Worm (Caenorhabditis elegans): Measurements from ENCODE around the gene T04A8.7.

DNA sequence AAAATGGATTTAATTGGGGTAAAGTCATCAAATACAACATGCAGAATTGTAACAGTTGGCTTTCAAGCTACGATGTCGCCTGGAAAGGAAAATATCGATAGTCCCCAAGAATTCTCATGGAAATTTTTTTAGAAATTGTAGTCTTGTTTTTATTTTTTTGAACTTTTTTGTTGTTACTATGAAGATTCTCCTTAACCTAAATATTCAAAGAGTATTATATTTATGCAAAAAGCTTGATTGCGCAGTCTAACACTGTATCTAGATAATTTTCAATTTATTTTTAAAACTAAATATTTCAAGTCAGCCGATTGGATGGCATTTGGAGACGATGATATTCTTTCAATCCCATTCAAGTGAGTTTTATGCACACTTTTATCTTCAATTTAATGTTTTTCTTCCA is 10.1 kb downstream of the T04A8.7 start, which contains the start of gene pgap-2:
- TF ChIP-seq ets-7 (tag; optimal IDR thresholded peaks at IDR 0.05) (no peak), hnd-1 (tag; optimal IDR thresholded peaks at IDR 0.05) (no peak), sea-1 (GFP tag; conservative IDR thresholded peaks at IDR 0.05) (no peak), flt-1 (GFP tag; IDR thresholded peaks at IDR 0.05) (no peak), aly-1 (tag; optimal IDR thresholded peaks at IDR 0.05) (no peak), ama-1 (optimal IDR thresholded peaks at IDR 0.05) (no peak), tra-4 (tag; optimal IDR thresholded peaks at IDR 0.05) (no peak), hmg-4 (GFP tag; optimal IDR thresholded peaks at IDR 0.05) (no peak)

Measured in whole organism, early embryonic.